Fruit fly (Drosophila melanogaster) whole organism, embryonic: ENCODE results near the gene Fitm.

Experiments
- Ada2b ChIP-seq: fragments of 200-800 bp; sonication (Bioruptor generic); IDR thresholded peaks from 2 replicates; pipeline ENCODE4 v1.3.6; 2022; ENCODE audit warnings: missing biosample characterization, missing genetic modification characterization
- C15 ChIP-seq: fragments of 200-800 bp; sonication (Bioruptor generic); IDR thresholded peaks from 3 replicates; pipeline ENCODE4 v1.3.6; 2022; ENCODE audit warnings: missing biosample characterization, missing genetic modification characterization
- CG10654 ChIP-seq: fragments of 200-800 bp; sonication (Bioruptor generic); optimal IDR thresholded peaks from 2 replicates; lab custom pipeline; 2016; ENCODE audit warnings: missing biosample characterization, missing genetic modification characterization
- CG10979 ChIP-seq: fragments of 200-800 bp; sonication (Bioruptor generic); optimal IDR thresholded peaks from 2 replicates; lab custom pipeline; 2018; ENCODE audit warnings: missing biosample characterization, mild to moderate bottlenecking, missing genetic modification characterization, moderate library complexity
- CG11093 ChIP-seq: fragments of 200-800 bp; sonication (Bioruptor generic); IDR thresholded peaks from 3 replicates; pipeline ENCODE4 v1.3.6; 2022; ENCODE audit warnings: missing biosample characterization, missing genetic modification characterization
- CG11504 ChIP-seq: fragments of 200-800 bp; sonication (Bioruptor generic); optimal IDR thresholded peaks from 3 replicates; lab custom pipeline; 2019; ENCODE audit warnings: missing biosample characterization, mild to moderate bottlenecking, missing genetic modification characterization, moderate library complexity
- CG11560 ChIP-seq: fragments of 200-800 bp; sonication (Bioruptor generic); IDR thresholded peaks from 3 replicates; pipeline ENCODE4 v1.3.6; 2022; ENCODE audit warnings: missing biosample characterization, missing genetic modification characterization
- CG13894 ChIP-seq: fragments of 200-800 bp; sonication (Bioruptor generic); optimal IDR thresholded peaks from 3 replicates; lab custom pipeline; 2018; ENCODE audit warnings: missing biosample characterization, mild to moderate bottlenecking, missing genetic modification characterization, moderate library complexity
- CG15514 ChIP-seq: fragments of 200-800 bp; sonication (Bioruptor generic); optimal IDR thresholded peaks from 3 replicates; lab custom pipeline; 2017; ENCODE audit warnings: missing biosample characterization, missing genetic modification characterization, mild to moderate bottlenecking, moderate library complexity, missing genetic modification reagents
- CG16779 ChIP-seq: fragments of 200-800 bp; sonication (Bioruptor generic); IDR thresholded peaks from 2 replicates; pipeline ENCODE4 v1.3.6; 2022; ENCODE audit warnings: missing biosample characterization, missing genetic modification characterization
- CG16863 ChIP-seq: fragments of 200-800 bp; sonication (Bioruptor generic); optimal IDR thresholded peaks from 3 replicates; lab custom pipeline; 2016; ENCODE audit warnings: missing biosample characterization, missing genetic modification characterization
- CG17802 ChIP-seq: fragments of 200-800 bp; sonication (Bioruptor generic); optimal IDR thresholded peaks from 2 replicates; lab custom pipeline; 2018; ENCODE audit warnings: missing biosample characterization, mild to moderate bottlenecking, missing genetic modification characterization, moderate library complexity
- CG17912 ChIP-seq: fragments of 200-800 bp; sonication (Bioruptor generic); optimal IDR thresholded peaks from 2 replicates; lab custom pipeline; 2018; ENCODE audit warnings: missing biosample characterization, mild to moderate bottlenecking, missing genetic modification characterization
- CG30020 ChIP-seq: fragments of 200-800 bp; optimal IDR thresholded peaks from 2 replicates; lab custom pipeline; 2019; ENCODE audit warnings: missing biosample characterization, mild to moderate bottlenecking, missing genetic modification characterization, moderate library complexity
- CG3407 ChIP-seq: fragments of 200-800 bp; sonication (Bioruptor generic); optimal IDR thresholded peaks from 2 replicates; lab custom pipeline; 2018; ENCODE audit warnings: missing biosample characterization, mild to moderate bottlenecking, missing genetic modification characterization
- CG3847 ChIP-seq: fragments of 200-800 bp; sonication (Bioruptor generic); IDR thresholded peaks from 2 replicates; pipeline ENCODE4 v1.3.6; 2022; ENCODE audit warnings: missing biosample characterization, missing genetic modification characterization
- CG4617 ChIP-seq: fragments of 200-800 bp; sonication (Bioruptor generic); optimal IDR thresholded peaks from 3 replicates; lab custom pipeline; 2016; ENCODE audit warnings: missing biosample characterization, missing genetic modification characterization, borderline replicate concordance
- CG6654 ChIP-seq: fragments of 200-800 bp; sonication (Bioruptor generic); optimal IDR thresholded peaks from 2 replicates; lab custom pipeline; 2017; ENCODE audit warnings: missing biosample characterization, mild to moderate bottlenecking, missing genetic modification characterization
- CG9215 ChIP-seq: fragments of 200-800 bp; sonication (Bioruptor generic); IDR thresholded peaks from 2 replicates; pipeline ENCODE4 v1.3.6; 2022; ENCODE audit warnings: missing biosample characterization, missing genetic modification characterization
- CG9609 ChIP-seq: fragments of 200-800 bp; sonication (Bioruptor generic); optimal IDR thresholded peaks from 3 replicates; lab custom pipeline; 2016; ENCODE audit warnings: missing biosample characterization, missing genetic modification characterization
- D ChIP-seq, 2 experiments: fragments of 200-800 bp in 1 of 2; fragments of >200 bp in 1 of 2; sonication (Bioruptor generic) in 1 of 2; optimal IDR thresholded peaks; 2 replicates in 1 of 2; 3 replicates in 1 of 2; lab custom pipeline; 2017; ENCODE audit warnings: mild to moderate bottlenecking in 1 of 2, missing biosample characterization in 1 of 2, missing genetic modification characterization in 1 of 2, missing genetic modification reagents in 1 of 2
- Deaf1 ChIP-seq: fragments of 200-800 bp; optimal IDR thresholded peaks from 3 replicates; lab custom pipeline; 2019; ENCODE audit warnings: missing biosample characterization, mild to moderate bottlenecking, missing genetic modification characterization, moderate library complexity
- Dref ChIP-seq: fragments of 200-800 bp; sonication (Bioruptor generic); IDR thresholded peaks from 2 replicates; pipeline ENCODE4 v1.3.6; 2022; ENCODE audit warnings: missing biosample characterization, missing genetic modification characterization
- Hr39 ChIP-seq: fragments of >200 bp; optimal IDR thresholded peaks from 2 replicates; lab custom pipeline; 2017
- Hr51 ChIP-seq, 2 experiments: fragments of 200-800 bp; sonication (Bioruptor generic); optimal IDR thresholded peaks; 2 replicates in 1 of 2; 3 replicates in 1 of 2; lab custom pipeline; 2016 to 2018; ENCODE audit warnings: missing biosample characterization in 2 of 2, missing genetic modification characterization in 2 of 2, mild to moderate bottlenecking in 1 of 2, moderate library complexity in 1 of 2
- NfI ChIP-seq: fragments of 200-800 bp; sonication (Bioruptor generic); optimal IDR thresholded peaks from 3 replicates; lab custom pipeline; 2018; ENCODE audit warnings: missing biosample characterization, mild to moderate bottlenecking, missing genetic modification characterization, moderate library complexity
- Sox102F ChIP-seq: fragments of 200-800 bp; sonication (Bioruptor generic); optimal IDR thresholded peaks from 2 replicates; lab custom pipeline; 2018; ENCODE audit warnings: missing biosample characterization, mild to moderate bottlenecking, missing genetic modification characterization, moderate library complexity
- Taf1 ChIP-seq: fragments of 200-800 bp; sonication (Bioruptor generic); IDR thresholded peaks from 2 replicates; pipeline ENCODE4 v1.3.6; 2022; ENCODE audit warnings: missing biosample characterization, missing genetic modification characterization
- Tbp ChIP-seq: fragments of >200 bp; optimal IDR thresholded peaks from 2 replicates; lab custom pipeline; 2018; ENCODE audit warnings: missing biosample characterization, missing genetic modification characterization
- ase ChIP-seq: fragments of 200-800 bp; sonication (Bioruptor generic); IDR thresholded peaks from 3 replicates; pipeline ENCODE4 v1.3.6; 2022; ENCODE audit warnings: missing biosample characterization, missing genetic modification characterization
- az2 ChIP-seq: fragments of 200-800 bp; sonication (Bioruptor generic); optimal IDR thresholded peaks from 3 replicates; lab custom pipeline; 2016; ENCODE audit warnings: missing biosample characterization, missing genetic modification characterization
- cad ChIP-seq: fragments of >200 bp; optimal IDR thresholded peaks from 2 replicates; lab custom pipeline; 2017; ENCODE audit warnings: missing biosample characterization, missing genetic modification characterization
- cato ChIP-seq: fragments of 200-800 bp; sonication (Bioruptor generic); optimal IDR thresholded peaks from 2 replicates; lab custom pipeline; 2016; ENCODE audit warnings: missing biosample characterization, missing genetic modification characterization, borderline replicate concordance
- crol ChIP-seq: fragments of 200-800 bp; sonication (Bioruptor generic); IDR thresholded peaks from 2 replicates; pipeline ENCODE4 v1.3.6; 2022; ENCODE audit warnings: missing biosample characterization, missing genetic modification characterization
- dan ChIP-seq: fragments of 200-800 bp; sonication (Bioruptor generic); IDR thresholded peaks from 2 replicates; pipeline ENCODE4 v1.3.6; 2022; ENCODE audit warnings: missing biosample characterization, missing genetic modification characterization
- dati ChIP-seq: fragments of 200-800 bp; sonication (Bioruptor generic); IDR thresholded peaks from 2 replicates; pipeline ENCODE4 v1.3.6; 2022; ENCODE audit warnings: missing biosample characterization, missing genetic modification characterization
- dysf ChIP-seq: fragments of 200-800 bp; sonication (Bioruptor generic); IDR thresholded peaks from 3 replicates; pipeline ENCODE4 v1.3.6; 2022; ENCODE audit warnings: missing biosample characterization, missing genetic modification characterization
- fd102C ChIP-seq: fragments of 200-800 bp; sonication (Bioruptor generic); optimal IDR thresholded peaks from 2 replicates; lab custom pipeline; 2018; ENCODE audit warnings: missing biosample characterization, mild to moderate bottlenecking, missing genetic modification characterization, moderate library complexity
- fd3F ChIP-seq: fragments of 200-800 bp; sonication (Bioruptor generic); optimal IDR thresholded peaks from 2 replicates; lab custom pipeline; 2018; ENCODE audit warnings: missing biosample characterization, mild to moderate bottlenecking, missing genetic modification characterization, moderate library complexity
- hth ChIP-seq: fragments of >200 bp; optimal IDR thresholded peaks from 2 replicates; lab custom pipeline; 2017; ENCODE audit warnings: inconsistent platforms
- klu ChIP-seq: fragments of 200-800 bp; sonication (Bioruptor generic); IDR thresholded peaks from 2 replicates; pipeline ENCODE4 v1.3.6; 2022; ENCODE audit warnings: missing biosample characterization, missing genetic modification characterization
- lola ChIP-seq, 3 experiments: fragments of >200 bp in 2 of 3; fragments of 200-800 bp in 1 of 3; sonication (Bioruptor generic) in 1 of 3; optimal IDR thresholded peaks; 2 replicates each; lab custom pipeline; 2017 to 2019; ENCODE audit warnings: missing biosample characterization in 3 of 3, missing genetic modification characterization in 3 of 3, mild to moderate bottlenecking in 1 of 3, moderate library complexity in 1 of 3
- nmo ChIP-seq: fragments of 200-800 bp; sonication (Bioruptor generic); optimal IDR thresholded peaks from 2 replicates; lab custom pipeline; 2018; ENCODE audit warnings: missing biosample characterization, mild to moderate bottlenecking, missing genetic modification characterization, moderate library complexity
- oc ChIP-seq: fragments of 200-800 bp; sonication (Bioruptor generic); optimal IDR thresholded peaks from 2 replicates; lab custom pipeline; 2018; ENCODE audit warnings: missing biosample characterization, mild to moderate bottlenecking, missing genetic modification characterization, moderate library complexity
- pb ChIP-seq: fragments of 200-800 bp; sonication (Bioruptor generic); optimal IDR thresholded peaks from 3 replicates; lab custom pipeline; 2016; ENCODE audit warnings: missing biosample characterization, missing genetic modification characterization
- psq ChIP-seq: fragments of 200-800 bp; sonication (Bioruptor generic); optimal IDR thresholded peaks from 2 replicates; lab custom pipeline; 2017; ENCODE audit warnings: missing biosample characterization, missing genetic modification characterization
- ranshi ChIP-seq: fragments of 200-800 bp; sonication (Bioruptor generic); IDR thresholded peaks from 2 replicates; pipeline ENCODE4 v1.3.6; 2022; ENCODE audit warnings: missing biosample characterization, missing genetic modification characterization
- sna ChIP-seq: fragments of 200-800 bp; sonication (Bioruptor generic); IDR thresholded peaks from 2 replicates; pipeline ENCODE4 v1.3.6; 2022; ENCODE audit warnings: missing biosample characterization, missing genetic modification characterization; ENCODE audit not compliant: partially characterized antibody
- tna ChIP-seq: fragments of 200-800 bp; sonication (Bioruptor generic); IDR thresholded peaks from 2 replicates; pipeline ENCODE4 v1.3.6; 2022; ENCODE audit warnings: missing biosample characterization, missing genetic modification characterization; ENCODE audit not compliant: partially characterized antibody
- usp ChIP-seq: fragments of >200 bp; optimal IDR thresholded peaks from 2 replicates; lab custom pipeline; 2017; ENCODE audit warnings: missing biosample characterization, missing genetic modification characterization
- wdn ChIP-seq: fragments of 200-800 bp; sonication (Bioruptor generic); IDR thresholded peaks from 2 replicates; pipeline ENCODE4 v1.3.6; 2022; ENCODE audit warnings: missing biosample characterization, missing genetic modification characterization
- zen2 ChIP-seq: fragments of 200-800 bp; sonication (Bioruptor generic); IDR thresholded peaks from 3 replicates; pipeline ENCODE4 v1.3.6; 2022; ENCODE audit warnings: missing biosample characterization, missing genetic modification characterization; ENCODE audit not compliant: partially characterized antibody

Gene Fitm

dm6 chr3L:5145814-5146244, at the start of gene Fitm, which contains the start of gene AlaRS-m (continued):
- TF ChIP-seq CG30020 (tag; lab: Kevin White, UChicago): no peak
- TF ChIP-seq CG4617 (GFP tag; lab: Kevin White, UChicago): peak; percentile 42
- TF ChIP-seq CG9609 (GFP tag; lab: Kevin White, UChicago): no peak
- TF ChIP-seq tna (GFP tag; lab: Robert Waterston, UW): no peak
- TF ChIP-seq Taf1 (GFP tag; lab: Robert Waterston, UW): no peak
- no peak for TF ChIP-seq hth (lab: Kevin White, UChicago)
- no peak for TF ChIP-seq CG3847 (GFP tag; lab: Robert Waterston, UW)
- no peak for TF ChIP-seq cato
- TF ChIP-seq nmo (GFP tag; lab: Kevin White, UChicago): no peak
- TF ChIP-seq CG16779 (GFP tag; lab: Robert Waterston, UW): no peak
- no peak for TF ChIP-seq cad (GFP tag; lab: Kevin White, UChicago)
- TF ChIP-seq pb: no peak
- TF ChIP-seq CG3407 (GFP tag; lab: Kevin White, UChicago): no peak
- no peak for TF ChIP-seq Ada2b (GFP tag; lab: Robert Waterston, UW)
- no peak for TF ChIP-seq az2 (GFP tag; lab: Kevin White, UChicago)
- no peak for TF ChIP-seq CG17802 (tag; lab: Kevin White, UChicago)
- TF ChIP-seq CG6654 (GFP tag; lab: Kevin White, UChicago): no peak
- TF ChIP-seq crol (GFP tag; lab: Robert Waterston, UW): no peak
- no peak for TF ChIP-seq dysf (GFP tag; lab: Robert Waterston, UW)
- no peak for TF ChIP-seq dan (GFP tag; lab: Robert Waterston, UW)
- TF ChIP-seq CG11560 (tag; lab: Robert Waterston, UW): no peak
- TF ChIP-seq sna (GFP tag; lab: Robert Waterston, UW): peak; percentile 37; the same call in 1 of the 2 replicates
- no peak for TF ChIP-seq Hr39 (lab: Kevin White, UChicago)
- TF ChIP-seq lola (GFP tag; optimal IDR thresholded peaks at IDR 0.05; lab: Kevin White, UChicago): no peak
- no peak for TF ChIP-seq Deaf1 (tag; lab: Kevin White, UChicago)
- no peak for TF ChIP-seq CG16863 (GFP tag; lab: Kevin White, UChicago)
- TF ChIP-seq psq (GFP tag; lab: Kevin White, UChicago): no peak
- no peak for TF ChIP-seq ranshi (GFP tag; lab: Robert Waterston, UW)
- no peak for TF ChIP-seq Hr51 (GFP tag; optimal IDR thresholded peaks at IDR 0.05; lab: Kevin White, UChicago)
- TF ChIP-seq ase (GFP tag; lab: Robert Waterston, UW): no peak
- TF ChIP-seq D (optimal IDR thresholded peaks at IDR 0.05; lab: Kevin White, UChicago): no peak
- no peak for TF ChIP-seq D (GFP tag; optimal IDR thresholded peaks at IDR 0.05; lab: Kevin White, UChicago)
- 0 out of 2 replicates have a peak, but pooled peaks have one; percentile 28 for TF ChIP-seq Dref (GFP tag; lab: Robert Waterston, UW)
- no peak for TF ChIP-seq CG11504
- no peak for TF ChIP-seq dati
- no peak for TF ChIP-seq wdn (GFP tag; lab: Robert Waterston, UW)
- TF ChIP-seq CG10654 (GFP tag; lab: Kevin White, UChicago): no peak
- no peak for TF ChIP-seq Sox102F (GFP tag; lab: Kevin White, UChicago)
- no peak for TF ChIP-seq oc
- TF ChIP-seq fd102C (GFP tag; lab: Kevin White, UChicago): no peak
- no peak for TF ChIP-seq Tbp (GFP tag; lab: Kevin White, UChicago)
- TF ChIP-seq CG10979: no peak
- no peak for TF ChIP-seq NfI
- TF ChIP-seq usp (GFP tag; lab: Kevin White, UChicago): no peak
- TF ChIP-seq CG13894 (tag; lab: Kevin White, UChicago): no peak
- TF ChIP-seq zen2 (GFP tag; lab: Robert Waterston, UW): no peak
- TF ChIP-seq CG15514 (GFP tag; lab: Kevin White, UChicago): peak; percentile 63
- TF ChIP-seq klu (GFP tag; lab: Robert Waterston, UW): no peak
- TF ChIP-seq fd3F (GFP tag; lab: Kevin White, UChicago): no peak
- TF ChIP-seq CG9215 (GFP tag; lab: Robert Waterston, UW): no peak
- TF ChIP-seq CG11093 (GFP tag; lab: Robert Waterston, UW): no peak
- TF ChIP-seq C15: no peak
- TF ChIP-seq CG17912 (GFP tag; lab: Kevin White, UChicago): no peak
